Worm (Caenorhabditis elegans) whole organism, L4 larva: ENCODE data around the gene unc-51.

Experiments used
- R02D3.7 ChIP-seq: fragments of 150-350 bp; sonication (generic microtip); optimal IDR thresholded peaks from 3 replicates; lab custom pipeline; 2014; ENCODE audit warnings: missing biosample characterization, missing genetic modification characterization
- aha-1 ChIP-seq: fragments of 150-350 bp; peaks from one replicate; lab custom pipeline; 2014; ENCODE audit warnings: missing biosample characterization, missing genetic modification characterization
- ceh-82 ChIP-seq: sonication (generic microtip); optimal IDR thresholded peaks from 2 replicates; lab custom pipeline; 2017; ENCODE audit warnings: missing biosample characterization, missing genetic modification characterization
- lin-13 ChIP-seq: fragments of 150-350 bp; optimal IDR thresholded peaks from 2 replicates; lab custom pipeline; 2014; ENCODE audit warnings: missing biosample characterization, missing genetic modification reagents, missing genetic modification characterization
- ztf-11 ChIP-seq: fragments of 150-350 bp; optimal IDR thresholded peaks from 2 replicates; lab custom pipeline; 2014; ENCODE audit warnings: missing biosample characterization, missing genetic modification characterization

ce11 chrV:20034912-20035311 lies 30.6 kb upstream of the unc-51 start:
- TF ChIP-seq ceh-82 (tag; lab: Kevin White, UChicago) (no peak), ztf-11 (tag; lab: Kevin White, UChicago) (no peak), aha-1 (tag; lab: Kevin White, UChicago) (no peak), R02D3.7 (tag; lab: Kevin White, UChicago) (no peak), lin-13 (GFP tag; lab: Kevin White, UChicago) (no peak)
